Fruit fly (Drosophila melanogaster): ENCODE data around the gene CG15478.

The CG15478 gene

DNA sequence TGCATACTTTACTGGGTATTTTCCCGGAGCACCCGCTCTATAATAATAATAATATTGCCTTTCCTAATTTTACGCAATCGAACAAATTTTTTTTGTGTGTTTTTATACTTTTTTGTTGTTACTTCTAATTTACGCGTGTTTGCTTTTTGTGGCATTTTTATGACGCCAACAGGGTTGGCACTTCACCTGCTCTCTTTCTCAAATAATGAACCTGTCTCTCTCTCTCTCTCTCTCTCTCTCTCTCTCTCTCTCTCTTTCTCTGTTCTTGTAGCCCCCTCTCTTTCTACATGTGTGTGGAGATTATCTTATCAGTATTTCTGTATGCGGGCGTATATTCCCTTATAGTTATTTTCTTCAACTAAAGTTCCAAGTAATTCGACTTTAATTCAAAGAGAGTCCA lies 27.0 kb downstream of the CG15478 start (continued):
- peak; percentile 16; the same call in 1 of the 3 replicates for TF ChIP-seq tgo (GFP tag; IDR thresholded peaks at IDR 0.05)
- TF ChIP-seq CG12659 (GFP tag; optimal IDR thresholded peaks at IDR 0.05) = peak; percentile 60
- no peak for TF ChIP-seq CG5953 (GFP tag; IDR thresholded peaks at IDR 0.05)
- TF ChIP-seq CG3995 (GFP tag; optimal IDR thresholded peaks at IDR 0.05) = no peak
- no peak for TF ChIP-seq croc (GFP tag; conservative IDR thresholded peaks at IDR 0.05)
- peak; percentile 75 for TF ChIP-seq CrebB (tag; optimal IDR thresholded peaks at IDR 0.05)
- no peak for TF ChIP-seq jumu (GFP tag; optimal IDR thresholded peaks at IDR 0.05)
- no peak for TF ChIP-seq eve (GFP tag; optimal IDR thresholded peaks at IDR 0.05)
- no peak for TF ChIP-seq CG16813 (GFP tag; IDR thresholded peaks at IDR 0.05; ENCODE audit: partially characterized antibody)
- no peak for TF ChIP-seq CG7963 (GFP tag; IDR thresholded peaks at IDR 0.05; ENCODE audit: partially characterized antibody)
- no peak for TF ChIP-seq sisA (GFP tag; IDR thresholded peaks at IDR 0.05)
- TF ChIP-seq Atf-2 (GFP tag; optimal IDR thresholded peaks at IDR 0.05) = peak; percentile 20
- TF ChIP-seq tio (GFP tag; optimal IDR thresholded peaks at IDR 0.05) = no peak
- no peak for TF ChIP-seq z (GFP tag; IDR thresholded peaks at IDR 0.05)
- peak in 1 of 2 experiments; percentile 24 for TF ChIP-seq insv (GFP tag; optimal IDR thresholded peaks at IDR 0.05)
- no peak for TF ChIP-seq crol (GFP tag; IDR thresholded peaks at IDR 0.05)
- no peak for TF ChIP-seq ems (GFP tag; optimal IDR thresholded peaks at IDR 0.05)
- TF ChIP-seq tx (GFP tag; optimal IDR thresholded peaks at IDR 0.05) = no peak
- no peak for TF ChIP-seq Eip74EF (GFP tag; optimal IDR thresholded peaks at IDR 0.05)
- TF ChIP-seq Ravus (GFP tag; IDR thresholded peaks at IDR 0.05) = no peak
- TF ChIP-seq hbn (GFP tag; IDR thresholded peaks at IDR 0.05; ENCODE audit: partially characterized antibody) = no peak
- no peak for TF ChIP-seq Xbp1 (GFP tag; optimal IDR thresholded peaks at IDR 0.05)
- peak; percentile 23 for TF ChIP-seq CG12236 (GFP tag; optimal IDR thresholded peaks at IDR 0.05)
- TF ChIP-seq CG8478 (optimal IDR thresholded peaks at IDR 0.05) = no peak
- peak in 1 of 2 experiments; percentile 55 for TF ChIP-seq bsh (GFP tag; optimal IDR thresholded peaks at IDR 0.05)
- TF ChIP-seq Stat92E (GFP tag; optimal IDR thresholded peaks at IDR 0.05) = no peak
- no peak for TF ChIP-seq Hr3 (GFP tag; optimal IDR thresholded peaks at IDR 0.05)
- TF ChIP-seq zen (tag; optimal IDR thresholded peaks at IDR 0.05) = no peak
- peak; percentile 14 for TF ChIP-seq CG18764 (GFP tag; optimal IDR thresholded peaks at IDR 0.05)
- TF ChIP-seq CG6683 (GFP tag; optimal IDR thresholded peaks at IDR 0.05) = peak; percentile 54
- TF ChIP-seq Sin3A (optimal IDR thresholded peaks at IDR 0.05) = no peak
- TF ChIP-seq Aef1 (GFP tag; IDR thresholded peaks at IDR 0.05) = no peak; the same call in 2 of the 3 replicates
- no peak for TF ChIP-seq Abd-B (GFP tag; optimal IDR thresholded peaks at IDR 0.05)
- TF ChIP-seq Tbp (GFP tag; optimal IDR thresholded peaks at IDR 0.05) = no peak
- no peak for TF ChIP-seq CG13123 (GFP tag; optimal IDR thresholded peaks at IDR 0.05)
- TF ChIP-seq peb (GFP tag; IDR thresholded peaks at IDR 0.05) = no peak
- TF ChIP-seq CG11695 (GFP tag; IDR thresholded peaks at IDR 0.05) = 0 out of 3 replicates have a peak, but pooled peaks have one; percentile 32
- no peak for TF ChIP-seq bigmax (GFP tag; optimal IDR thresholded peaks at IDR 0.05)
- no peak for TF ChIP-seq CG3847 (GFP tag; IDR thresholded peaks at IDR 0.05)
- peak; percentile 76 for TF ChIP-seq Asciz (GFP tag; optimal IDR thresholded peaks at IDR 0.05)
- TF ChIP-seq CG14860 (GFP tag; IDR thresholded peaks at IDR 0.05; ENCODE audit: partially characterized antibody) = no peak
- TF ChIP-seq Fer1 (GFP tag; optimal IDR thresholded peaks at IDR 0.05) = peak; percentile 85
- TF ChIP-seq CG7987 (GFP tag; optimal IDR thresholded peaks at IDR 0.05) = peak; percentile 46
- no peak for TF ChIP-seq CG15696 (tag; optimal IDR thresholded peaks at IDR 0.05)
- no peak for TF ChIP-seq CG18599 (GFP tag; optimal IDR thresholded peaks at IDR 0.05)
- TF ChIP-seq CG8089 (GFP tag; optimal IDR thresholded peaks at IDR 0.05) = peak; percentile 34
- TF ChIP-seq hb (GFP tag; IDR thresholded peaks at IDR 0.05; ENCODE audit: partially characterized antibody) = no peak
- TF ChIP-seq slbo (GFP tag; IDR thresholded peaks at IDR 0.05) = peak; percentile 26; the same call in 1 of the 2 replicates
- TF ChIP-seq dpn (GFP tag; optimal IDR thresholded peaks at IDR 0.05) = no peak
- TF ChIP-seq ara (GFP tag; IDR thresholded peaks at IDR 0.05) = no peak
- peak; percentile 22 for TF ChIP-seq repo (GFP tag; optimal IDR thresholded peaks at IDR 0.05)

Measured in whole organism, embryonic.